Worm (Caenorhabditis elegans) whole organism, L1 larva: ENCODE data around the gene sas-6.

Experiments used
- F16B12.6 ChIP-seq: fragments of 150-350 bp; optimal IDR thresholded peaks from 2 replicates; lab custom pipeline; 2014; ENCODE audit warnings: missing biosample characterization, missing genetic modification characterization
- aha-1 ChIP-seq: fragments of 150-350 bp; optimal IDR thresholded peaks from 2 replicates; lab custom pipeline; 2014; ENCODE audit warnings: missing biosample characterization, missing genetic modification characterization
- ceh-63 ChIP-seq: fragments of 200-800 bp; sonication (Bioruptor generic); optimal IDR thresholded peaks from 2 replicates; lab custom pipeline; 2018; ENCODE audit warnings: mild to moderate bottlenecking, missing genetic modification characterization, missing compliant biosample characterization
- ceh-82 ChIP-seq, 3 experiments: fragments of 150-350 bp in 1 of 3; sonication (generic microtip) in 2 of 3; optimal IDR thresholded peaks; 2 replicates each; lab custom pipeline; 2014 to 2017; ENCODE audit warnings: missing biosample characterization in 3 of 3, missing genetic modification characterization in 3 of 3
- dpl-1 ChIP-seq, 3 experiments: fragments of 150-350 bp in 2 of 3; sonication (generic microtip) in 1 of 3; optimal IDR thresholded peaks; 2 replicates each; lab custom pipeline; 2014 to 2017; ENCODE audit warnings: missing biosample characterization in 3 of 3, missing genetic modification characterization in 3 of 3, missing genetic modification reagents in 3 of 3
- efl-1 ChIP-seq, 4 experiments: fragments of 150-350 bp; optimal IDR thresholded peaks in 3 of 4; peaks in 1 of 4; 1 replicate in 1 of 4; 2 replicates in 3 of 4; lab custom pipeline; 2014; ENCODE audit warnings: missing biosample characterization in 2 of 4, missing genetic modification characterization in 2 of 4, missing genetic modification reagents in 2 of 4
- egl-13 ChIP-seq: sonication (generic microtip); optimal IDR thresholded peaks from 2 replicates; lab custom pipeline; 2016; ENCODE audit warnings: missing genotype, missing genetic modification reagents, missing genetic modification characterization, missing compliant biosample characterization
- elt-2 ChIP-seq: sonication (generic microtip); optimal IDR thresholded peaks from 2 replicates; lab custom pipeline; 2016; ENCODE audit warnings: missing genetic modification characterization, mild to moderate bottlenecking, inconsistent platforms, missing compliant biosample characterization, missing genetic modification reagents
- fkh-10 ChIP-seq: sonication (generic microtip); optimal IDR thresholded peaks from 2 replicates; lab custom pipeline; 2017; ENCODE audit warnings: missing biosample characterization, missing genetic modification reagents, missing genetic modification characterization
- fos-1 ChIP-seq: fragments of 150-350 bp; optimal IDR thresholded peaks from 2 replicates; lab custom pipeline; 2014; ENCODE audit warnings: missing biosample characterization, missing genetic modification characterization
- hlh-17 ChIP-seq: fragments of 200-800 bp; sonication (Bioruptor generic); optimal IDR thresholded peaks from 2 replicates; lab custom pipeline; 2018; ENCODE audit warnings: missing genetic modification characterization, mild to moderate bottlenecking, missing compliant biosample characterization, moderate library complexity, borderline replicate concordance
- hpl-2 ChIP-seq: fragments of 150-350 bp; optimal IDR thresholded peaks from 2 replicates; lab custom pipeline; 2014; ENCODE audit warnings: missing biosample characterization, missing genetic modification reagents, missing genetic modification characterization
- irx-1 ChIP-seq: sonication (generic microtip); optimal IDR thresholded peaks from 2 replicates; lab custom pipeline; 2016; ENCODE audit warnings: missing genetic modification characterization, missing compliant biosample characterization
- jun-1 ChIP-seq: fragments of 150-350 bp; optimal IDR thresholded peaks from 2 replicates; lab custom pipeline; 2014; ENCODE audit warnings: missing biosample characterization, missing genetic modification reagents, missing genetic modification characterization
- lin-13 ChIP-seq: fragments of 150-350 bp; optimal IDR thresholded peaks from 2 replicates; lab custom pipeline; 2014; ENCODE audit warnings: missing biosample characterization, missing genetic modification reagents, missing genetic modification characterization
- lin-14 ChIP-seq: fragments of 200-800 bp; sonication (Bioruptor generic); optimal IDR thresholded peaks from 2 replicates; lab custom pipeline; 2018; ENCODE audit warnings: mild to moderate bottlenecking, missing genetic modification characterization, moderate library complexity, missing compliant biosample characterization
- lir-3 ChIP-seq: sonication (generic microtip); optimal IDR thresholded peaks from 2 replicates; lab custom pipeline; 2016; ENCODE audit warnings: mild to moderate bottlenecking, missing genetic modification characterization, moderate library complexity, missing compliant biosample characterization; ENCODE audit not compliant: poor library complexity
- lsy-2 ChIP-seq, 2 experiments: fragments of 150-350 bp; optimal IDR thresholded peaks; 2 replicates each; lab custom pipeline; 2014; ENCODE audit warnings: missing biosample characterization in 2 of 2, missing genetic modification characterization in 2 of 2
- mef-2 ChIP-seq: fragments of 150-350 bp; optimal IDR thresholded peaks from 2 replicates; lab custom pipeline; 2014; ENCODE audit warnings: missing biosample characterization, missing genetic modification characterization
- mep-1 ChIP-seq: fragments of 150-350 bp; optimal IDR thresholded peaks from 2 replicates; lab custom pipeline; 2014; ENCODE audit warnings: missing biosample characterization, missing genetic modification characterization
- nhr-12 ChIP-seq: sonication (generic microtip); optimal IDR thresholded peaks from 2 replicates; lab custom pipeline; 2017; ENCODE audit warnings: missing biosample characterization, missing genetic modification characterization
- nhr-19 ChIP-seq: fragments of 200-800 bp; sonication (Bioruptor generic); conservative IDR thresholded peaks from 2 replicates; pipeline ENCODE4 v1.3.6; 2022; ENCODE audit warnings: missing genetic modification characterization, missing compliant biosample characterization
- nhr-20 ChIP-seq: sonication (generic microtip); optimal IDR thresholded peaks from 2 replicates; lab custom pipeline; 2016; ENCODE audit warnings: mild to moderate bottlenecking, missing genetic modification characterization, missing compliant biosample characterization
- nhr-71 ChIP-seq: sonication (generic microtip); optimal IDR thresholded peaks from 2 replicates; lab custom pipeline; 2016; ENCODE audit warnings: mild to moderate bottlenecking, missing genetic modification characterization, moderate library complexity, missing compliant biosample characterization
- nhr-76 ChIP-seq: sonication (generic microtip); optimal IDR thresholded peaks from 2 replicates; lab custom pipeline; 2017; ENCODE audit warnings: missing biosample characterization, missing genetic modification characterization
- nhr-77 ChIP-seq: fragments of 150-350 bp; optimal IDR thresholded peaks from 2 replicates; lab custom pipeline; 2014; ENCODE audit warnings: missing biosample characterization, missing genetic modification characterization
- nhr-85 ChIP-seq: sonication (generic microtip); peaks from one replicate; lab custom pipeline; 2016; ENCODE audit warnings: missing genetic modification characterization, inconsistent platforms, missing compliant biosample characterization
- nhr-90 ChIP-seq: sonication (generic microtip); optimal IDR thresholded peaks from 2 replicates; lab custom pipeline; 2016; ENCODE audit warnings: mild to moderate bottlenecking, missing genetic modification characterization, missing compliant biosample characterization; ENCODE audit not compliant: poor library complexity
- pax-3 ChIP-seq: fragments of 200-800 bp; sonication (Bioruptor generic); optimal IDR thresholded peaks from 2 replicates; lab custom pipeline; 2018; ENCODE audit warnings: mild to moderate bottlenecking, missing genetic modification characterization, moderate library complexity, missing compliant biosample characterization
- pqm-1 ChIP-seq: sonication (generic microtip); optimal IDR thresholded peaks from 3 replicates; lab custom pipeline; 2017; ENCODE audit warnings: missing biosample characterization, missing genetic modification characterization
- snpc-4 ChIP-seq: fragments of 150-350 bp; optimal IDR thresholded peaks from 2 replicates; lab custom pipeline; 2014; ENCODE audit warnings: missing biosample characterization, missing genetic modification characterization
- sox-4 ChIP-seq: sonication (generic microtip); optimal IDR thresholded peaks from 2 replicates; lab custom pipeline; 2016; ENCODE audit warnings: missing genetic modification characterization, missing compliant biosample characterization
- sup-37 ChIP-seq: fragments of 200-800 bp; sonication (Bioruptor generic); optimal IDR thresholded peaks from 2 replicates; lab custom pipeline; 2018; ENCODE audit warnings: mild to moderate bottlenecking, missing genetic modification characterization, missing compliant biosample characterization
- swsn-7 ChIP-seq: sonication (generic microtip); optimal IDR thresholded peaks from 2 replicates; lab custom pipeline; 2016; ENCODE audit warnings: missing genetic modification characterization, missing compliant biosample characterization
- tbx-2 ChIP-seq: sonication (generic microtip); optimal IDR thresholded peaks from 2 replicates; lab custom pipeline; 2016; ENCODE audit warnings: missing genetic modification characterization, missing compliant biosample characterization
- tlp-1 ChIP-seq: fragments of 150-350 bp; optimal IDR thresholded peaks from 2 replicates; lab custom pipeline; 2014; ENCODE audit warnings: missing biosample characterization, missing genetic modification characterization
- unc-130 ChIP-seq: fragments of 150-350 bp; optimal IDR thresholded peaks from 2 replicates; lab custom pipeline; 2017; ENCODE audit warnings: missing biosample characterization, missing genetic modification characterization, inconsistent platforms
- unc-30 ChIP-seq: sonication (generic microtip); optimal IDR thresholded peaks from 2 replicates; lab custom pipeline; 2017; ENCODE audit warnings: missing biosample characterization, missing genetic modification characterization
- unc-62 ChIP-seq: fragments of 150-350 bp; optimal IDR thresholded peaks from 2 replicates; lab custom pipeline; 2014; ENCODE audit warnings: missing biosample characterization, missing genetic modification reagents, missing genetic modification characterization
- vab-15 ChIP-seq: sonication (generic microtip); optimal IDR thresholded peaks from 2 replicates; lab custom pipeline; 2017; ENCODE audit warnings: missing genotype, mild to moderate bottlenecking, missing genetic modification characterization, missing compliant biosample characterization
- xbp-1 ChIP-seq: sonication (generic microtip); optimal IDR thresholded peaks from 2 replicates; lab custom pipeline; 2016; ENCODE audit warnings: missing genetic modification characterization, missing compliant biosample characterization

Gene sas-6

DNA sequence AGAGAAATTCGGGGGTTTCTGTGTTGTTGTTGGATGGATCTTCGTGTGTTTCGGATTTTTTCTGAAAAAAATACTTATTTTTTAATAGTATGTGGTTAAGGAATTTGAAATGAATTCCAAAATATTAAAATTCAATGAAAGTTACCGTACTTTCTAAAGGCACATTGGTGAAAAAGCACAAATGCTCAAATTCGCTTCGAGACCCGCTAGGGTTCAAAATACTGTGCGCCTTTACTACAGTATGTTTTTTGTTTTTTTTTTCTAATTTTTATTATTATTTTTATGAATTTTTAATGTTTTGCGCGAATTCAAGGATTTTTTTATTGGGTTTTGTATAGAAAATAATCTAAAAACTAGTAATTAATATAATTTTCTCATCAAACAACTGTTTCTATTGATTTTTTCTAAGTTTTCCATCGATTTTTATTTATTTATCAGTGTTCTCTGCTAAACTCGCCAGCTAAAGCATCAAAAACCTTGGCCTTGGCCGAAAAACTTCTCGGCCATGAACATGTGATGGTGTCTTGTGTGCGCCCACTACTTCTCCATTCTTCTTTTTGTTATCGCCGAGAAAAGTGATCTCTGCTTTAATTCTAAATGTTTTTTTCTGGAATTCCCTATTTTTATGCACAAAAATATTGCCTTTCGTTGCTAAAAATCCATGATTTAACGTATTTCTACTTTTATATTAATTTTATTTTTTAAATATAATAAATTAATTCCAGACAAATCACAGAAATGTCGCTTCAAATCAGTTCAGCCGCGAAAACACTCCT is 5.1 kb downstream of the sas-6 start, which contains the start of gene iscu-1 (continued):
- peak; percentile 57 for TF ChIP-seq nhr-71
- TF ChIP-seq lir-3 (tag; lab: Kevin White, UChicago) = peak; percentile 77
- no peak for TF ChIP-seq vab-15 (tag; lab: Kevin White, UChicago)
- TF ChIP-seq ceh-63 (GFP tag; lab: Kevin White, UChicago) = no peak
- TF ChIP-seq sox-4 (tag; lab: Kevin White, UChicago) = no peak
- TF ChIP-seq sup-37 (GFP tag; lab: Kevin White, UChicago) = no peak
- no peak for TF ChIP-seq tlp-1 (tag; lab: Kevin White, UChicago)

DNA sequence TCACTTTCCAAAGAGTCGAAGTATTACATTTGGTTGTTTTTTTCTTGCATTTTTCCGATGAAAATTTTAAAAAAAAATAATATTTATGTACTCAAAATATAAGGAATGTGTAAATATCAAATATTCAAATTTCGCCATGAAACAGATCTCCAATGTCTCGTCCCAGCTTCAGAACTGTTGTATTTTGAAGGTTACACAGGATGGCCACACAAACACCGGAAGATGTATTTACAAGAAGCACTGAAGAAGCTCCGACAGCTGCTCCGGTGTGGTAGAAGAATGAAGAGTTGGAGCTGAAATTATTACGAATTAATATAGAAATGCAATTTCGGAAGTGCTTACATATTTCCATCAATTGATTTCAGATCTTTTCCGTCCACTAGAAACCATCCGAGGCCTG is 6.2 kb downstream of the sas-6 start:
- no peak for TF ChIP-seq nhr-19 (GFP tag; lab: Robert Waterston, UW)
- no peak for TF ChIP-seq pax-3 (tag; lab: Kevin White, UChicago)
- TF ChIP-seq snpc-4 (tag; lab: Kevin White, UChicago) = no peak
- no peak for TF ChIP-seq xbp-1 (tag; lab: Kevin White, UChicago)
- TF ChIP-seq lsy-2 (tag; optimal IDR thresholded peaks at IDR 0.05; lab: Kevin White, UChicago) = no peak
- TF ChIP-seq ceh-63 (GFP tag; lab: Kevin White, UChicago) = no peak
- TF ChIP-seq pqm-1 = no peak
- TF ChIP-seq fos-1 (tag; lab: Kevin White, UChicago) = no peak
- no peak for TF ChIP-seq tlp-1 (tag; lab: Kevin White, UChicago)
- TF ChIP-seq fkh-10 = no peak
- no peak for TF ChIP-seq lin-14 (GFP tag; lab: Kevin White, UChicago)
- no peak for TF ChIP-seq F16B12.6 (tag; lab: Kevin White, UChicago)
- TF ChIP-seq aha-1 (tag; lab: Kevin White, UChicago) = no peak
- no peak for TF ChIP-seq lin-13 (GFP tag; lab: Kevin White, UChicago)
- TF ChIP-seq nhr-76 (tag; lab: Kevin White, UChicago) = no peak
- TF ChIP-seq unc-130 (tag; lab: Kevin White, UChicago) = no peak
- TF ChIP-seq tbx-2 (tag; lab: Kevin White, UChicago) = no peak
- TF ChIP-seq nhr-90 (tag; lab: Kevin White, UChicago) = no peak
- no peak for TF ChIP-seq hlh-17 (GFP tag; lab: Kevin White, UChicago)

DNA sequence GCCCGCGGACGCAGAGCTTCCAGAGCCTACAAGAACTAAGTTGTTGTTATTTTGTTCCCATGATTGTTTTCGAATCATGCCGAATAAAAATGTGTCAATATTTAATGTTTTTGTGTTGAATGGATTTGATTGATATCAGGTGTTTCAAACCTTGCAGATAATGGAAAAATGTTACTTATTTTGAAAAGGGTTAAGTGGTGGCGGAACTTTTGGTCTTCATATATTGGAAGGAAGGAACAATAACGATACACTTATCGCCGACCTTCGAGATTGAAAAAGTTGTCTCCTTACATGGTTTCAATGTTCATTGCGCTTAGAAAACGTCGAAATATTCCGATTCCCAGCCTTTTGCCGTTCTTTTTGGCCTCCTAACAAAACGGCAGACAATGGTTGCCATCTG is 9.8 kb downstream of the sas-6 start, which contains the start of gene gly-10:
gly-10 (plus strand) TSS at position 387 of the 400 bp plus-strand sequence.
- TF ChIP-seq pax-3 (tag; lab: Kevin White, UChicago) (no peak), nhr-85 (tag; lab: Kevin White, UChicago) (peak; percentile 64), tlp-1 (tag; lab: Kevin White, UChicago) (no peak), lsy-2 (tag; optimal IDR thresholded peaks at IDR 0.05; lab: Kevin White, UChicago) (peak in 1 of 2 experiments; percentile 36)
- TF ChIP-seq, all 84 proteins: peak for 2

DNA sequence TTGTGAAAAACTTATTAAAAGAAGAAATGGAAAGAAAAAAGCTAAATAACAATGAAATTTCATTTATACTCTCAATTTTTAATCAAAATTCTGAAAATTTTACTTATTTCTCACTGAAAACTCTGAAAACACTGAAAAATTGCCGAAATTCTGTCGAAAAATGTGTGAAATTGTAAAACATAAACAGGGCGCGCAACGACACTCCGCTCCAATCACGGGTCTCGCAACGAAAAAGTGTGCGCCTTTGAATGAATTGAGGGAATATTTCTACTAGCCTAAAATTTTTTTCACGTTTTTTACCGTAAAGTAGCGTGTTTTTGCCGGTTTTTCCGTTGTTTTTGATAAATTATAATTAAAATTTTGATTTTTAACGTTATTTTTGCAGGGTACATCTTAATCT is 11.1 kb downstream of the sas-6 start, which contains the start of gene rpl-18:
rpl-18 (plus strand) TSS at position 386 of the 400 bp plus-strand sequence.
- peak; percentile 72 for TF ChIP-seq tbx-2 (tag; lab: Kevin White, UChicago)
- no peak for TF ChIP-seq aha-1 (tag; lab: Kevin White, UChicago)
- peak; percentile 58 for TF ChIP-seq nhr-77 (tag; lab: Kevin White, UChicago)
- peak; percentile 6 for TF ChIP-seq elt-2 (tag; lab: Kevin White, UChicago)
- TF ChIP-seq ceh-63 (GFP tag; lab: Kevin White, UChicago) = no peak
- TF ChIP-seq unc-30 = no peak
- peak; percentile 85 for TF ChIP-seq mep-1 (tag; lab: Kevin White, UChicago)
- TF ChIP-seq sox-4 (tag; lab: Kevin White, UChicago) = peak; percentile 47
- peak; percentile 50 for TF ChIP-seq jun-1 (tag; lab: Kevin White, UChicago)
- TF ChIP-seq unc-62 (GFP tag; lab: Kevin White, UChicago) = no peak
- TF ChIP-seq ceh-82 (tag; optimal IDR thresholded peaks at IDR 0.05; lab: Kevin White, UChicago) = peak; percentile 39 to 86 (median 64)
- TF ChIP-seq nhr-19 (GFP tag; lab: Robert Waterston, UW) = peak; percentile 62
- no peak for TF ChIP-seq hpl-2 (GFP tag; lab: Kevin White, UChicago)
- peak; percentile 73 for TF ChIP-seq nhr-20 (tag; lab: Kevin White, UChicago)
- peak; percentile 71 for TF ChIP-seq swsn-7 (tag; lab: Kevin White, UChicago)
- TF ChIP-seq fos-1 (tag; lab: Kevin White, UChicago) = peak; percentile 49
- peak; percentile 48 for TF ChIP-seq egl-13 (tag; lab: Kevin White, UChicago)
- TF ChIP-seq fkh-10 = peak; percentile 48
- TF ChIP-seq irx-1 (tag; lab: Kevin White, UChicago) = peak; percentile 59
- TF ChIP-seq pqm-1 = no peak
- peak; percentile 88 to 94 for TF ChIP-seq lsy-2 (tag; optimal IDR thresholded peaks at IDR 0.05; lab: Kevin White, UChicago)
- TF ChIP-seq xbp-1 (tag; lab: Kevin White, UChicago) = peak; percentile 80
- TF ChIP-seq mef-2 = no peak
- no peak for TF ChIP-seq nhr-76 (tag; lab: Kevin White, UChicago)
- TF ChIP-seq tlp-1 (tag; lab: Kevin White, UChicago) = no peak
- TF ChIP-seq efl-1 (optimal IDR thresholded peaks at IDR 0.05; lab: Kevin White, UChicago) = peak; percentile 81 to 85
- TF ChIP-seq efl-1 (GFP tag; optimal IDR thresholded peaks at IDR 0.05 in 1 of 2; lab: Kevin White, UChicago) = peak; percentile 77 to 96
- TF ChIP-seq dpl-1 (GFP tag; optimal IDR thresholded peaks at IDR 0.05; lab: Kevin White, UChicago) = peak; percentile 74 to 84 (median 80)
- no peak for TF ChIP-seq nhr-12 (tag; lab: Kevin White, UChicago)
